Worm (Caenorhabditis elegans) whole organism, L4 larva: Measurements from ENCODE around the gene F55C9.5.
A peak's percentile ranks its signal among the peaks of the same experiment; 100 is the strongest.

ENCODE experiments used
- F44E2.7 ChIP-seq: fragments of 200-800 bp; sonication (Bioruptor generic); IDR thresholded peaks from 2 replicates; pipeline ENCODE4 v2.1.2; 2022; ENCODE audit warnings: missing genetic modification characterization, missing compliant biosample characterization
- R02D3.7 ChIP-seq: fragments of 150-350 bp; sonication (generic microtip); optimal IDR thresholded peaks from 3 replicates; lab custom pipeline; 2014; ENCODE audit warnings: missing biosample characterization, missing genetic modification characterization
- Y5F2A.4 ChIP-seq: fragments of 200-800 bp; sonication (Bioruptor generic); optimal IDR thresholded peaks from 2 replicates; lab custom pipeline; 2018; ENCODE audit warnings: mild to moderate bottlenecking, missing genetic modification characterization, missing compliant biosample characterization
- aha-1 ChIP-seq: fragments of 150-350 bp; peaks from one replicate; lab custom pipeline; 2014; ENCODE audit warnings: missing biosample characterization, missing genetic modification characterization
- aly-2 ChIP-seq: sonication (generic microtip); optimal IDR thresholded peaks from 2 replicates; lab custom pipeline; 2018; ENCODE audit warnings: missing biosample characterization, missing genetic modification characterization
- ama-1 ChIP-seq: fragments of 150-350 bp; optimal IDR thresholded peaks from 2 replicates; lab custom pipeline; 2014; ENCODE audit warnings: inconsistent platforms, mixed read lengths
- attf-4 ChIP-seq: sonication (generic microtip); optimal IDR thresholded peaks from 3 replicates; lab custom pipeline; 2017; ENCODE audit warnings: missing biosample characterization, missing genetic modification characterization
- ceh-62 ChIP-seq: sonication (generic microtip); optimal IDR thresholded peaks from 2 replicates; lab custom pipeline; 2017; ENCODE audit warnings: missing biosample characterization, missing genetic modification characterization
- ctbp-1 ChIP-seq: fragments of 200-800 bp; sonication (Bioruptor generic); IDR thresholded peaks from 2 replicates; pipeline ENCODE4 v1.3.6; 2022; ENCODE audit warnings: missing genetic modification reagents, missing genetic modification characterization, missing compliant biosample characterization
- daf-16 ChIP-seq, 3 experiments: sonication (generic microtip); optimal IDR thresholded peaks; 2 replicates each; lab custom pipeline; 2016 to 2017; ENCODE audit warnings: missing genetic modification characterization in 3 of 3, missing genetic modification reagents in 3 of 3, mild to moderate bottlenecking in 2 of 3, missing compliant biosample characterization in 2 of 3, missing biosample characterization in 1 of 3, moderate library complexity in 1 of 3
- dmd-9 ChIP-seq: fragments of 200-800 bp; sonication (Bioruptor generic); IDR thresholded peaks from 2 replicates; pipeline ENCODE4 v1.3.6; 2022; ENCODE audit warnings: missing genetic modification reagents, missing genetic modification characterization, missing compliant biosample characterization
- dpl-1 ChIP-seq: fragments of 150-350 bp; optimal IDR thresholded peaks from 2 replicates; lab custom pipeline; 2014; ENCODE audit warnings: missing biosample characterization, missing genetic modification reagents, missing genetic modification characterization
- duxl-1 ChIP-seq: sonication (generic microtip); optimal IDR thresholded peaks from 2 replicates; lab custom pipeline; 2016; ENCODE audit warnings: mild to moderate bottlenecking, missing genetic modification characterization, moderate library complexity, missing compliant biosample characterization; ENCODE audit not compliant: poor library complexity
- egl-27 ChIP-seq: sonication (generic microtip); optimal IDR thresholded peaks from 3 replicates; lab custom pipeline; 2017; ENCODE audit warnings: missing biosample characterization, missing genetic modification reagents, missing genetic modification characterization
- egl-43 ChIP-seq: fragments of 200-800 bp; sonication (Bioruptor generic); IDR thresholded peaks from 2 replicates; pipeline ENCODE4 v1.3.6; 2022; ENCODE audit warnings: missing genetic modification reagents, missing genetic modification characterization, missing compliant biosample characterization
- hmg-1.1 ChIP-seq: fragments of 200-800 bp; sonication (Bioruptor generic); IDR thresholded peaks from 2 replicates; pipeline ENCODE4 v1.3.6; 2022; ENCODE audit warnings: missing genetic modification reagents, missing genetic modification characterization, missing compliant biosample characterization
- lin-13 ChIP-seq: fragments of 150-350 bp; optimal IDR thresholded peaks from 2 replicates; lab custom pipeline; 2014; ENCODE audit warnings: missing biosample characterization, missing genetic modification reagents, missing genetic modification characterization
- lin-39 ChIP-seq: fragments of 150-350 bp; optimal IDR thresholded peaks from 2 replicates; lab custom pipeline; 2014; ENCODE audit warnings: missing biosample characterization, missing genetic modification reagents, missing genetic modification characterization
- madf-9 ChIP-seq: fragments of 200-800 bp; sonication (Bioruptor generic); conservative IDR thresholded peaks from 2 replicates; pipeline ENCODE4 v1.3.6; 2022; ENCODE audit warnings: missing genetic modification reagents, missing genetic modification characterization, missing compliant biosample characterization
- mdl-1 ChIP-seq, 2 experiments: fragments of 150-350 bp in 1 of 2; sonication (generic microtip) in 1 of 2; optimal IDR thresholded peaks; 2 replicates each; lab custom pipeline; 2014 to 2017; ENCODE audit warnings: missing biosample characterization in 2 of 2, missing genetic modification characterization in 2 of 2
- mxl-3 ChIP-seq: fragments of 200-800 bp; sonication (Bioruptor generic); optimal IDR thresholded peaks from 2 replicates; lab custom pipeline; 2018; ENCODE audit warnings: mild to moderate bottlenecking, missing genetic modification characterization, missing compliant biosample characterization
- nhr-102 ChIP-seq: sonication (generic microtip); optimal IDR thresholded peaks from 2 replicates; lab custom pipeline; 2016; ENCODE audit warnings: mild to moderate bottlenecking, missing genetic modification characterization, moderate library complexity, missing compliant biosample characterization
- nhr-11 ChIP-seq: fragments of 150-350 bp; optimal IDR thresholded peaks from 2 replicates; lab custom pipeline; 2014; ENCODE audit warnings: missing biosample characterization, missing genetic modification characterization
- pha-4 ChIP-seq, 2 experiments: fragments of 150-350 bp in 1 of 2; fragments of 200-800 bp in 1 of 2; sonication (Bioruptor generic) in 1 of 2; IDR thresholded peaks in 1 of 2; optimal IDR thresholded peaks in 1 of 2; 2 replicates each; pipeline versions ENCODE4 v1.3.6 to Lab custom; 2014 to 2022; ENCODE audit warnings: missing genetic modification characterization in 2 of 2, missing genetic modification reagents in 2 of 2, missing biosample characterization in 1 of 2, missing compliant biosample characterization in 1 of 2
- pqm-1 ChIP-seq: sonication (generic microtip); optimal IDR thresholded peaks from 2 replicates; lab custom pipeline; 2017; ENCODE audit warnings: missing biosample characterization, missing genetic modification characterization
- set-16 ChIP-seq: fragments of 200-800 bp; sonication (Bioruptor generic); IDR thresholded peaks from 2 replicates; pipeline ENCODE4 v1.3.6; 2022; ENCODE audit warnings: missing genetic modification reagents, missing genetic modification characterization, missing compliant biosample characterization
- skn-1 ChIP-seq: fragments of 150-350 bp; optimal IDR thresholded peaks from 2 replicates; lab custom pipeline; 2014; ENCODE audit warnings: missing biosample characterization, missing genetic modification characterization
- tag-97 ChIP-seq: fragments of 200-800 bp; sonication (Bioruptor generic); IDR thresholded peaks from 2 replicates; pipeline ENCODE4 v1.3.6; 2022; ENCODE audit warnings: missing genetic modification characterization, missing compliant biosample characterization
- unc-39 ChIP-seq: sonication (generic microtip); optimal IDR thresholded peaks from 2 replicates; lab custom pipeline; 2017; ENCODE audit warnings: missing biosample characterization, missing genetic modification characterization
- unc-62 ChIP-seq, 3 experiments: fragments of 150-350 bp in 1 of 3; sonication (generic microtip); optimal IDR thresholded peaks in 2 of 3; peaks in 1 of 3; 1 replicate in 1 of 3; 2 replicates in 2 of 3; lab custom pipeline; 2014 to 2017; ENCODE audit warnings: missing biosample characterization in 3 of 3, missing genetic modification characterization in 3 of 3, missing genetic modification reagents in 3 of 3, missing genotype in 1 of 3
- zip-11 ChIP-seq: fragments of 200-800 bp; sonication (Bioruptor generic); IDR thresholded peaks from 2 replicates; pipeline ENCODE4 v1.3.6; 2022; ENCODE audit warnings: missing genetic modification characterization, missing compliant biosample characterization

The F55C9.5 gene

DNA sequence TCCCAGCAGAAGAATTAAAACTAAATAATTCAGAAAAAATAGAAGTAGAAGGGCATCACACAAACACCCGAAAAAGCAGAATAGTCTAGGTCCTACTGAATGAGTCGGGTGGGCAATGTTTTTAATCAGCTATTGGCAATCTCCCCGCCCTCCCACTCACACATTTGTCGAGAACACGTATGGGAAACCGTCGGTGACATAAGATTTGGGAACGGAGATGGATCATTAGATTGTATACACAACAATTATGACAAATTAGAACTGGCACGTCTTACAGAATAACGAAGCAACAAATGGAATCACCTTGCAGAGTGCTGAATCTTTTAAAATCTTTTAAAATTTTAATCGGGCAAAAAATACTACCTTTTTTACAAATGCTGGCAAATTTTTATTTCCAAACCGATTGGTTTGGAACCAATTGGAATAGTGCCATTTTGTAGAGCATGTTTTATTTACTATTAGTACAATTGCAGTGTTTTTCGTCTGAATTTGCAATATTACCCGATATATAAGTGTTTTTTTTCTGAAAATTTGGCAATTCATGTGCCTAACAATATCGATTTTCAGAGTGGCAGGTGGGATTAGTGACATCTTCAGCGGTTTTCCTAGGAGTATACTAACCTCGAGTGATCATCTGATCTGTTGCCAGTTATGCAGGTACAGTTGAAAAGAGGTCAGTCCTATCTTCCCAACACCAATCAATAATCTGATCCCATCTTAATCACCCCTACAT, 4.7 kb downstream of the F55C9.5 start, which contains the start of the genes F55C9.3 and fbxb-57:
F55C9.3 (minus strand) TSS at position 101 of the 733 bp plus-strand sequence.
fbxb-57 (plus strand) TSS at position 683 of the 733 bp plus-strand sequence.
- TF ChIP-seq mxl-3 (GFP tag; lab: Kevin White, UChicago) (no peak), unc-62 (GFP tag; optimal IDR thresholded peaks at IDR 0.05 in 1 of 2; lab: Kevin White, UChicago) (peak in 1 of 2 experiments; percentile 71), unc-62 (tag; optimal IDR thresholded peaks at IDR 0.05; lab: Kevin White, UChicago) (no peak)

- TF ChIP-seq lin-39 (tag; lab: Kevin White, UChicago) (no peak), unc-62 (GFP tag; optimal IDR thresholded peaks at IDR 0.05 in 1 of 2; lab: Kevin White, UChicago) (peak in 1 of 2 experiments; percentile 21), unc-62 (tag; optimal IDR thresholded peaks at IDR 0.05; lab: Kevin White, UChicago) (no peak)
Measured at ce11 chrV:19285921-19286320, 7.0 kb downstream of the F55C9.5 start.

DNA sequence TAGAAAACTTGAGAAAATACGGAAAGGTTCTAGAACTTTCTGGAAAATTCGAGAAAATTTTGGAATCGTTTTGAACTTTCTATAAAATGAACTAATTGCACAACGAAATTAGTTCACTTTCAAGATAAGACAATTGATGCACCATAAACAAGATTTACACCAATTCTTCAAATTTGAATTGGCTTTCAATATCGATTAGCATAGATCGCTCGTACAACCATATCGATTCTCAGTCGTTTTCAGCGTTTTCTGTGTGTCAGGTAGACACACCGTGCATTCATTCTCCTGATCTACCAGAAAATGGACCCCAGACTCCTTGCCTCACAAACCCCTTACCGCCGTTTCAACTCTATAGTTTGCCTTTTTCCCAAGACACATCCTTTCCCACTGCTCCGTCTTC, 10.6 kb downstream of the F55C9.5 start, which contains the start of gene fbxb-117:
fbxb-117 (plus strand) TSS at position 301 of the 400 bp plus-strand sequence.
- no peak for TF ChIP-seq egl-27 (tag; lab: Kevin White, UChicago)
- no peak for TF ChIP-seq attf-4 (tag; lab: Kevin White, UChicago)
- TF ChIP-seq nhr-102, result no peak
- TF ChIP-seq aly-2, result no peak
- TF ChIP-seq zip-11, result no peak
- peak; percentile 75 for TF ChIP-seq aha-1
- no peak for TF ChIP-seq R02D3.7 (tag; lab: Kevin White, UChicago)

- TF ChIP-seq skn-1 (tag; lab: Kevin White, UChicago) (no peak), mxl-3 (GFP tag; lab: Kevin White, UChicago) (no peak), pqm-1 (no peak), duxl-1 (tag; lab: Kevin White, UChicago) (no peak), F44E2.7 (GFP tag; lab: Robert Waterston, UW) (no peak), zip-11 (no peak), tag-97 (no peak), lin-13 (GFP tag; lab: Kevin White, UChicago) (no peak), madf-9 (GFP tag; lab: Robert Waterston, UW) (no peak), pha-4 (GFP tag; IDR thresholded peaks at IDR 0.05; lab: Robert Waterston, UW) (no peak), pha-4 (tag; optimal IDR thresholded peaks at IDR 0.05; lab: Kevin White, UChicago) (no peak), unc-62 (GFP tag; optimal IDR thresholded peaks at IDR 0.05 in 1 of 2; lab: Kevin White, UChicago) (no peak), unc-62 (tag; optimal IDR thresholded peaks at IDR 0.05; lab: Kevin White, UChicago) (no peak), nhr-11 (tag; lab: Kevin White, UChicago) (no peak), daf-16 (GFP tag; optimal IDR thresholded peaks at IDR 0.05; lab: Kevin White, UChicago) (no peak), daf-16 (tag; optimal IDR thresholded peaks at IDR 0.05; lab: Kevin White, UChicago) (no peak), attf-4 (tag; lab: Kevin White, UChicago) (no peak), ceh-62 (tag; lab: Kevin White, UChicago) (no peak), egl-43 (GFP tag; lab: Robert Waterston, UW) (no peak), unc-39 (tag; lab: Kevin White, UChicago) (no peak)
Measured at ce11 chrV:19279888-19280287, 13.0 kb downstream of the F55C9.5 start, which contains the start of gene F21D9.8. F21D9.8 (minus strand) TSS chrV:19279988.

ce11 chrV:19278488-19278887, 14.4 kb downstream of the F55C9.5 start:
- TF ChIP-seq dpl-1 (GFP tag; lab: Kevin White, UChicago) (no peak), hmg-1.1 (GFP tag; lab: Robert Waterston, UW) (no peak), ctbp-1 (GFP tag; lab: Robert Waterston, UW) (no peak), dmd-9 (GFP tag; lab: Robert Waterston, UW) (no peak), mdl-1 (tag; optimal IDR thresholded peaks at IDR 0.05; lab: Kevin White, UChicago) (no peak), ama-1 (lab: Kevin White, UChicago) (no peak), R02D3.7 (tag; lab: Kevin White, UChicago) (no peak), set-16 (GFP tag; lab: Robert Waterston, UW) (peak; percentile 81), Y5F2A.4 (GFP tag; lab: Kevin White, UChicago) (no peak)
